Worm (Caenorhabditis elegans) whole organism, L1 larva: Measurements from ENCODE around the gene F45E1.2.

ENCODE experiments used
- aly-2 ChIP-seq: fragments of 150-350 bp; optimal IDR thresholded peaks from 2 replicates; lab custom pipeline; 2014; ENCODE audit warnings: missing biosample characterization, missing genetic modification characterization
- ama-1 ChIP-seq: fragments of 150-350 bp; optimal IDR thresholded peaks from 2 replicates; lab custom pipeline; 2014
- ceh-82 ChIP-seq, 3 experiments: fragments of 150-350 bp in 1 of 3; sonication (generic microtip) in 2 of 3; optimal IDR thresholded peaks; 2 replicates each; lab custom pipeline; 2014 to 2017; ENCODE audit warnings: missing biosample characterization in 3 of 3, missing genetic modification characterization in 3 of 3
- sup-37 ChIP-seq: fragments of 200-800 bp; sonication (Bioruptor generic); optimal IDR thresholded peaks from 2 replicates; lab custom pipeline; 2018; ENCODE audit warnings: mild to moderate bottlenecking, missing genetic modification characterization, missing compliant biosample characterization
- unc-130 ChIP-seq: fragments of 150-350 bp; optimal IDR thresholded peaks from 2 replicates; lab custom pipeline; 2017; ENCODE audit warnings: missing biosample characterization, missing genetic modification characterization, inconsistent platforms

DNA sequence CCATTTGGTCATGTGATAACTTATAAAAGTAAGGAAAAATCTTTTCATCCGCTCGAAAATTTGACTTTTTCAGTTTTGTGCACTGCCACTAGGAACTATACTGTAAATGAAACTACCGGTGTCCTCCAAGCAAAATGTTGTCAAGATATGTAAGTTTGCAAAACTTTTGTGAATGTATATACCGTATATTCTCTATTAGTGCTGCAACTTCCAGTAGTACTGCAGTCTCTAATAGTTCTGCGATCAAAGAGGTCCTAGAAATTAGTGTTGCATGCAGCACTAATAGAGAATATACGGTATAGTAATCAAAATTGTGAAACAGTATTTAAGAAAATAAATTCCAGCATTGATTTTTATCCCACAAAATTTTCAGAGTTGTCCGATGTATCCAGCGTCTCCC, 26.5 kb downstream of the F45E1.2 start:
- no peak for TF ChIP-seq sup-37 (GFP tag; lab: Kevin White, UChicago)
- no peak for TF ChIP-seq aly-2 (tag; lab: Kevin White, UChicago)
- no peak for TF ChIP-seq unc-130
- TF ChIP-seq ama-1 = no peak
- TF ChIP-seq ceh-82 (tag; optimal IDR thresholded peaks at IDR 0.05; lab: Kevin White, UChicago) = no peak
